Fruit fly (Drosophila melanogaster) whole organism, wandering third instar larva: ENCODE measurements around the gene Arp1.

Source experiments
- CG9705 ChIP-seq: fragments of 200-800 bp; sonication (Bioruptor generic); optimal IDR thresholded peaks from 2 replicates; lab custom pipeline; 2018; ENCODE audit warnings: missing biosample characterization, mild to moderate bottlenecking, missing genetic modification characterization
- CrebA ChIP-seq: fragments of 200-800 bp; sonication (Bioruptor generic); optimal IDR thresholded peaks from 2 replicates; lab custom pipeline; 2016; ENCODE audit warnings: missing biosample characterization, mild to moderate bottlenecking, missing genetic modification characterization, borderline replicate concordance
- HLH106 ChIP-seq: fragments of 200-800 bp; optimal IDR thresholded peaks from 3 replicates; lab custom pipeline; 2019; ENCODE audit warnings: missing biosample characterization, mild to moderate bottlenecking, missing genetic modification characterization, moderate library complexity
- Hnf4 ChIP-seq: fragments of 200-800 bp; sonication (Bioruptor generic); optimal IDR thresholded peaks from 2 replicates; lab custom pipeline; 2016; ENCODE audit warnings: missing biosample characterization, mild to moderate bottlenecking, missing genetic modification characterization
- Hr83 ChIP-seq: fragments of 200-300 bp; sonication (Bioruptor generic); optimal IDR thresholded peaks from 2 replicates; lab custom pipeline; 2016; ENCODE audit warnings: missing biosample characterization, mild to moderate bottlenecking, missing genetic modification characterization, moderate library complexity; ENCODE audit not compliant: poor library complexity, severe bottlenecking
- Myc ChIP-seq: fragments of >200 bp; optimal IDR thresholded peaks from 2 replicates; lab custom pipeline; 2017
- Vsx2 ChIP-seq: fragments of 200-300, 225-300 bp; sonication (Bioruptor generic); optimal IDR thresholded peaks from 2 replicates; lab custom pipeline; 2018; ENCODE audit warnings: missing biosample characterization, missing genetic modification characterization; ENCODE audit not compliant: partially characterized antibody
- dsf ChIP-seq: sonication (Bioruptor generic); optimal IDR thresholded peaks from 2 replicates; lab custom pipeline; 2016; ENCODE audit warnings: missing biosample characterization, missing genetic modification characterization, borderline replicate concordance
- h ChIP-seq: fragments of 200-800 bp; sonication (Bioruptor generic); optimal IDR thresholded peaks from 3 replicates; lab custom pipeline; 2016; ENCODE audit warnings: missing biosample characterization, mild to moderate bottlenecking, missing genetic modification characterization
- lola ChIP-seq: fragments of >200 bp; optimal IDR thresholded peaks from 2 replicates; lab custom pipeline; 2017; ENCODE audit warnings: missing biosample characterization, missing genetic modification characterization
- pan ChIP-seq: fragments of >200 bp; optimal IDR thresholded peaks from 2 replicates; lab custom pipeline; 2017
- sv ChIP-seq: fragments of 200-800 bp; sonication (Bioruptor generic); optimal IDR thresholded peaks from 3 replicates; lab custom pipeline; 2016; ENCODE audit warnings: missing biosample characterization, missing genetic modification characterization
- tai ChIP-seq: sonication (Bioruptor generic); optimal IDR thresholded peaks from 2 replicates; lab custom pipeline; 2016; ENCODE audit warnings: missing biosample characterization, missing genetic modification characterization

dm6 chr3R:12649099-12650029 is 42.2 kb upstream of the Arp1 start:
- no peak for TF ChIP-seq CG9705 (GFP tag; lab: Kevin White, UChicago)
- no peak for TF ChIP-seq lola (GFP tag; lab: Kevin White, UChicago)
- no peak for TF ChIP-seq pan (lab: Kevin White, UChicago)
- no peak for TF ChIP-seq h (GFP tag; lab: Kevin White, UChicago)
- no peak for TF ChIP-seq Hnf4 (GFP tag; lab: Kevin White, UChicago)
- TF ChIP-seq Myc (lab: Kevin White, UChicago): no peak
- TF ChIP-seq sv (GFP tag; lab: Kevin White, UChicago): no peak
- TF ChIP-seq tai (GFP tag; lab: Kevin White, UChicago): no peak
- no peak for TF ChIP-seq Hr83 (GFP tag; lab: Kevin White, UChicago)
- no peak for TF ChIP-seq dsf
- no peak for TF ChIP-seq CrebA
- TF ChIP-seq Vsx2 (GFP tag; lab: Kevin White, UChicago): no peak
- no peak for TF ChIP-seq HLH106 (tag; lab: Kevin White, UChicago)
